Worm (Caenorhabditis elegans): ENCODE data around the gene fbxb-15.

- TF ChIP-seq ama-1 (optimal IDR thresholded peaks at IDR 0.05) (no peak), tbx-11 (GFP tag; IDR thresholded peaks at IDR 0.05) (no peak)
Observed at ce11 chrII:1621180-1621579, 32.1 kb downstream of the fbxb-15 start, which contains the start of gene fbxa-158.

Measured in whole organism, early embryonic.